Fruit fly (Drosophila melanogaster): ENCODE measurements around the gene Snoo.

Snoo gene

DNA sequence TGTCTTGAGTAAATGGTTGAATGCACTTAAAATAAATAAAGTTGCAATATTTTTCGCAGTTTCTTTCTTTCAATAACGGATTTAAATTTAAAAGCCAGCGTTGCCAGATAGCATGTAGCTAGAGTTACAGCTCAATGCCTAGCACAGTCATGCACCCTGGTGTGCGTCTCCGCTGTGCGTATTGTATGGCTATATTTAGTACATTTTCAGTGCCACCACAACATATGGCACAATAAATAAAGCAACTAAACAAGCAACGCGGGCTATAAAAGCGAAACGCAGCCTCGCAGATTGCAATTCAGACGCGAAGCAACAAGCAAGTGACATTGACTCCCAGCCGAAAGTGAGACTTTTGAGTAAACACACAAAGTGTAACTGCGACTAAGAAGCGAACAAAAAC is 14.7 kb upstream of the Snoo start, which contains the start of gene Sirup:
Sirup (plus strand) TSS at position 215 of the 400 bp plus-strand sequence.
- TF ChIP-seq D (optimal IDR thresholded peaks at IDR 0.05) (no peak), D (GFP tag; optimal IDR thresholded peaks at IDR 0.05) (no peak), CG12299 (tag; optimal IDR thresholded peaks at IDR 0.05) (no peak), CG32772 (GFP tag; IDR thresholded peaks at IDR 0.05) (no peak), Dad (GFP tag; optimal IDR thresholded peaks at IDR 0.05) (no peak), CG9437 (GFP tag; optimal IDR thresholded peaks at IDR 0.05) (no peak), Lim3 (GFP tag; IDR thresholded peaks at IDR 0.05) (no peak), CG5245 (GFP tag; optimal IDR thresholded peaks at IDR 0.05) (no peak), Max (GFP tag; optimal IDR thresholded peaks at IDR 0.05) (no peak), lilli (GFP tag; optimal IDR thresholded peaks at IDR 0.05) (no peak), bab2 (GFP tag; optimal IDR thresholded peaks at IDR 0.05) (no peak), psq (GFP tag; optimal IDR thresholded peaks at IDR 0.05) (no peak), CG7928 (GFP tag; optimal IDR thresholded peaks at IDR 0.05) (no peak), Rx (GFP tag; IDR thresholded peaks at IDR 0.05) (no peak), Ssrp (tag; optimal IDR thresholded peaks at IDR 0.05) (no peak), CG17186 (GFP tag; optimal IDR thresholded peaks at IDR 0.05) (peak; percentile 30), unpg (GFP tag; optimal IDR thresholded peaks at IDR 0.05) (no peak), tx (GFP tag; optimal IDR thresholded peaks at IDR 0.05) (peak; percentile 14), CHES-1-like (GFP tag; optimal IDR thresholded peaks at IDR 0.05) (peak; percentile 7), ken (GFP tag; IDR thresholded peaks at IDR 0.05) (no peak; the same call in 2 of the 3 replicates), hb (GFP tag; IDR thresholded peaks at IDR 0.05; ENCODE audit: partially characterized antibody) (no peak), Hsf (GFP tag; optimal IDR thresholded peaks at IDR 0.05) (no peak), mirr (GFP tag; optimal IDR thresholded peaks at IDR 0.05) (no peak), CG13287 (GFP tag; IDR thresholded peaks at IDR 0.05; ENCODE audit: partially characterized antibody) (peak; percentile 59), CG11093 (GFP tag; IDR thresholded peaks at IDR 0.05) (no peak), Hand (GFP tag; optimal IDR thresholded peaks at IDR 0.05) (no peak), CG32532 (GFP tag; IDR thresholded peaks at IDR 0.05) (0 out of 2 replicates have a peak, but pooled peaks have one; percentile 20), CG1233 (GFP tag; optimal IDR thresholded peaks at IDR 0.05) (no peak), ap (GFP tag; IDR thresholded peaks at IDR 0.05) (no peak), CG9876 (GFP tag; optimal IDR thresholded peaks at IDR 0.05) (no peak), CG34376 (GFP tag; optimal IDR thresholded peaks at IDR 0.05) (no peak), CG34422 (GFP tag; IDR thresholded peaks at IDR 0.05) (peak; percentile 52; the same call in 1 of the 3 replicates), Antp (GFP tag; optimal IDR thresholded peaks at IDR 0.05) (no peak), mam (GFP tag; optimal IDR thresholded peaks at IDR 0.05) (no peak), CG2116 (GFP tag; optimal IDR thresholded peaks at IDR 0.05) (peak; percentile 47), esg (GFP tag; conservative IDR thresholded peaks at IDR 0.05) (no peak), gt (GFP tag; IDR thresholded peaks at IDR 0.05) (no peak), Dek (tag; optimal IDR thresholded peaks at IDR 0.05) (peak; percentile 27), disco-r (GFP tag; optimal IDR thresholded peaks at IDR 0.05) (no peak), caup (GFP tag; optimal IDR thresholded peaks at IDR 0.05; ENCODE audit: severe bottlenecking) (no peak), CG2678 (tag; optimal IDR thresholded peaks at IDR 0.05) (no peak), exex (tag; optimal IDR thresholded peaks at IDR 0.05) (no peak), Hr78 (GFP tag; optimal IDR thresholded peaks at IDR 0.05) (no peak), jing (GFP tag; optimal IDR thresholded peaks at IDR 0.05) (no peak), danr (GFP tag; IDR thresholded peaks at IDR 0.05) (no peak), bsh (GFP tag; optimal IDR thresholded peaks at IDR 0.05) (no peak), CG11723 (GFP tag; optimal IDR thresholded peaks at IDR 0.05) (no peak), corto (GFP tag; optimal IDR thresholded peaks at IDR 0.05) (no peak), CG15479 (GFP tag; optimal IDR thresholded peaks at IDR 0.05) (peak; percentile 37), CG13624 (GFP tag; optimal IDR thresholded peaks at IDR 0.05) (no peak), CG15011 (GFP tag; optimal IDR thresholded peaks at IDR 0.05) (no peak), CG1529 (GFP tag; optimal IDR thresholded peaks at IDR 0.05) (no peak)

All from whole organism, embryonic.